Worm (Caenorhabditis elegans) whole organism, L3 larva: ENCODE data around the gene E04D5.5.

ENCODE experiments used
- ama-1 ChIP-seq: fragments of 150-350 bp; optimal IDR thresholded peaks from 2 replicates; lab custom pipeline; 2018
- ceh-16 ChIP-seq: sonication (generic microtip); optimal IDR thresholded peaks from 2 replicates; lab custom pipeline; 2017; ENCODE audit warnings: missing biosample characterization, missing genetic modification characterization
- ceh-28 ChIP-seq: fragments of 150-350 bp; optimal IDR thresholded peaks from 2 replicates; lab custom pipeline; 2014; ENCODE audit warnings: missing biosample characterization, missing genetic modification reagents, missing genetic modification characterization
- ceh-82 ChIP-seq: fragments of 150-350 bp; optimal IDR thresholded peaks from 2 replicates; lab custom pipeline; 2014; ENCODE audit warnings: missing biosample characterization, missing genetic modification characterization
- ceh-9 ChIP-seq: sonication (generic microtip); optimal IDR thresholded peaks from 2 replicates; lab custom pipeline; 2018; ENCODE audit warnings: missing biosample characterization, missing genetic modification characterization
- daf-12 ChIP-seq: fragments of 150-350 bp; optimal IDR thresholded peaks from 2 replicates; lab custom pipeline; 2014; ENCODE audit warnings: missing biosample characterization, missing genetic modification reagents, missing genetic modification characterization
- egl-27 ChIP-seq: sonication (generic microtip); optimal IDR thresholded peaks from 4 replicates; lab custom pipeline; 2017; ENCODE audit warnings: missing biosample characterization, missing genetic modification reagents, missing genetic modification characterization
- egl-5 ChIP-seq: fragments of 150-350 bp; optimal IDR thresholded peaks from 2 replicates; lab custom pipeline; 2017; ENCODE audit warnings: missing biosample characterization, missing genetic modification reagents, missing genetic modification characterization, inconsistent platforms
- elt-2 ChIP-seq: sonication (generic microtip); optimal IDR thresholded peaks from 2 replicates; lab custom pipeline; 2016; ENCODE audit warnings: missing genetic modification reagents, mild to moderate bottlenecking, missing genetic modification characterization, missing compliant biosample characterization
- eor-1 ChIP-seq, 2 experiments: fragments of 150-350 bp; optimal IDR thresholded peaks; 2 replicates each; lab custom pipeline; 2014 to 2018; ENCODE audit warnings: missing biosample characterization in 2 of 2, missing genetic modification characterization in 2 of 2
- fkh-2 ChIP-seq: fragments of 150-350 bp; optimal IDR thresholded peaks from 2 replicates; lab custom pipeline; 2014; ENCODE audit warnings: missing biosample characterization, missing genetic modification reagents, missing genetic modification characterization
- fos-1 ChIP-seq: fragments of 150-350 bp; optimal IDR thresholded peaks from 2 replicates; lab custom pipeline; 2014; ENCODE audit warnings: missing biosample characterization, missing genetic modification characterization
- hmg-11 ChIP-seq: sonication (generic microtip); optimal IDR thresholded peaks from 2 replicates; lab custom pipeline; 2016; ENCODE audit warnings: missing genetic modification characterization, missing compliant biosample characterization
- lin-15B ChIP-seq: fragments of 150-350 bp; optimal IDR thresholded peaks from 2 replicates; lab custom pipeline; 2014; ENCODE audit warnings: missing biosample characterization, missing genetic modification characterization
- lin-39 ChIP-seq: fragments of 150-350 bp; optimal IDR thresholded peaks from 2 replicates; lab custom pipeline; 2018; ENCODE audit warnings: missing biosample characterization, missing genetic modification reagents, missing genetic modification characterization
- lsy-12 ChIP-seq: sonication (generic microtip); optimal IDR thresholded peaks from 2 replicates; lab custom pipeline; 2016; ENCODE audit warnings: mild to moderate bottlenecking, missing genetic modification characterization, missing compliant biosample characterization
- mdl-1 ChIP-seq: fragments of 150-350 bp; optimal IDR thresholded peaks from 2 replicates; lab custom pipeline; 2014; ENCODE audit warnings: missing biosample characterization, missing genetic modification characterization
- mml-1 ChIP-seq: fragments of 150-350 bp; sonication (generic microtip); optimal IDR thresholded peaks from 3 replicates; lab custom pipeline; 2014; ENCODE audit warnings: missing biosample characterization, missing genetic modification characterization
- nfya-1 ChIP-seq: sonication (generic microtip); optimal IDR thresholded peaks from 2 replicates; lab custom pipeline; 2017; ENCODE audit warnings: missing genetic modification characterization, mild to moderate bottlenecking, missing compliant biosample characterization, antibody characterized with exemption, moderate library complexity; ENCODE audit not compliant: insufficient read depth
- nhr-11 ChIP-seq: fragments of 150-350 bp; optimal IDR thresholded peaks from 2 replicates; lab custom pipeline; 2014; ENCODE audit warnings: missing biosample characterization, missing genetic modification characterization
- nhr-12 ChIP-seq: fragments of 150-350 bp; optimal IDR thresholded peaks from 2 replicates; lab custom pipeline; 2014; ENCODE audit warnings: missing biosample characterization, missing genetic modification characterization
- nhr-23 ChIP-seq: fragments of 150-350 bp; optimal IDR thresholded peaks from 2 replicates; lab custom pipeline; 2014; ENCODE audit warnings: missing biosample characterization, missing genetic modification reagents, missing genetic modification characterization
- nhr-237 ChIP-seq: fragments of 150-350 bp; optimal IDR thresholded peaks from 2 replicates; lab custom pipeline; 2014; ENCODE audit warnings: missing biosample characterization, missing genetic modification characterization
- nhr-28 ChIP-seq: fragments of 150-350 bp; optimal IDR thresholded peaks from 2 replicates; lab custom pipeline; 2014; ENCODE audit warnings: missing biosample characterization, missing genetic modification characterization
- nhr-43 ChIP-seq: sonication (generic microtip); optimal IDR thresholded peaks from 2 replicates; lab custom pipeline; 2016; ENCODE audit warnings: mild to moderate bottlenecking, missing genetic modification characterization, missing compliant biosample characterization; ENCODE audit not compliant: poor library complexity, severe bottlenecking
- nhr-77 ChIP-seq: fragments of 150-350 bp; optimal IDR thresholded peaks from 2 replicates; lab custom pipeline; 2014; ENCODE audit warnings: missing biosample characterization, missing genetic modification characterization
- pha-4 ChIP-seq: fragments of 150-350 bp; optimal IDR thresholded peaks from 2 replicates; lab custom pipeline; 2014; ENCODE audit warnings: missing biosample characterization, missing genetic modification reagents, missing genetic modification characterization
- pqm-1 ChIP-seq: fragments of 150-350 bp; optimal IDR thresholded peaks from 2 replicates; lab custom pipeline; 2017; ENCODE audit warnings: missing biosample characterization, missing genetic modification characterization, inconsistent platforms
- snpc-4 ChIP-seq: fragments of 150-350 bp; optimal IDR thresholded peaks from 2 replicates; lab custom pipeline; 2014; ENCODE audit warnings: missing biosample characterization, missing genetic modification characterization
- tbx-2 ChIP-seq: sonication (generic microtip); optimal IDR thresholded peaks from 2 replicates; lab custom pipeline; 2016; ENCODE audit warnings: mild to moderate bottlenecking, missing genetic modification characterization, missing compliant biosample characterization
- unc-39 ChIP-seq: sonication (generic microtip); optimal IDR thresholded peaks from 4 replicates; lab custom pipeline; 2017; ENCODE audit warnings: missing biosample characterization, missing genetic modification characterization
- unc-62 ChIP-seq: fragments of 150-350 bp; sonication (generic microtip); optimal IDR thresholded peaks from 4 replicates; lab custom pipeline; 2014; ENCODE audit warnings: missing biosample characterization, missing genetic modification reagents, missing genetic modification characterization
- ztf-4 ChIP-seq: fragments of 150-350 bp; optimal IDR thresholded peaks from 2 replicates; lab custom pipeline; 2014; ENCODE audit warnings: missing biosample characterization, missing genetic modification characterization

E04D5.5 gene

ce11 chrII:10390854-10391253 is 20.2 kb upstream of the E04D5.5 start, which contains the start of the genes T09F3.2 and T09F3.7:
T09F3.2 (plus strand) TSS chrII:10391154.
T09F3.7 (plus strand) TSS chrII:10391168.
- peak; percentile 4 for TF ChIP-seq ama-1 (lab: Kevin White, UChicago)
- TF ChIP-seq nhr-11 (tag; lab: Kevin White, UChicago): no peak

- TF ChIP-seq lin-15B (tag; lab: Kevin White, UChicago) (no peak), unc-62 (GFP tag; lab: Kevin White, UChicago) (no peak), fkh-2 (no peak), nhr-28 (tag; lab: Kevin White, UChicago) (no peak), nfya-1 (no peak), ceh-28 (no peak), nhr-77 (tag; lab: Kevin White, UChicago) (no peak), lin-39 (tag; lab: Kevin White, UChicago) (no peak), pha-4 (tag; lab: Kevin White, UChicago) (no peak), nhr-12 (tag; lab: Kevin White, UChicago) (no peak), egl-27 (tag; lab: Kevin White, UChicago) (no peak), lsy-12 (tag; lab: Kevin White, UChicago) (no peak), mml-1 (tag; lab: Kevin White, UChicago) (no peak), fos-1 (tag; lab: Kevin White, UChicago) (no peak)
Observed at ce11 chrII:10393282-10394179, 17.6 kb upstream of the E04D5.5 start, which contains the start of gene gpd-1. gpd-1 (plus strand) TSS chrII:10394129.

ce11 chrII:10395303-10395757 is 15.8 kb upstream of the E04D5.5 start, which contains the start of gene T09F3.4:
T09F3.4 (plus strand) TSS chrII:10395707.
- TF ChIP-seq nhr-11 (tag; lab: Kevin White, UChicago): no peak
- TF ChIP-seq nfya-1: peak; percentile 69
- TF ChIP-seq hmg-11 (tag; lab: Kevin White, UChicago): peak; percentile 35
- no peak for TF ChIP-seq unc-39
- peak; percentile 70 for TF ChIP-seq pha-4 (tag; lab: Kevin White, UChicago)
- TF ChIP-seq nhr-43 (tag; lab: Kevin White, UChicago): peak; percentile 68
- peak; percentile 70 for TF ChIP-seq snpc-4 (tag; lab: Kevin White, UChicago)
- no peak for TF ChIP-seq ceh-9 (tag; lab: Kevin White, UChicago)
- TF ChIP-seq nhr-23 (tag; lab: Kevin White, UChicago): peak; percentile 58
- no peak for TF ChIP-seq ama-1 (lab: Kevin White, UChicago)
- peak; percentile 2 for TF ChIP-seq pqm-1 (tag; lab: Kevin White, UChicago)
- TF ChIP-seq lin-15B (tag; lab: Kevin White, UChicago): peak; percentile 52
- no peak for TF ChIP-seq fos-1 (tag; lab: Kevin White, UChicago)
- peak; percentile 25 for TF ChIP-seq elt-2

ce11 chrII:10396578-10396977 is 14.5 kb upstream of the E04D5.5 start, which contains the start of gene T09F3.5:
T09F3.5 (plus strand) TSS chrII:10396878.
- TF ChIP-seq pqm-1 (tag; lab: Kevin White, UChicago) (no peak), mdl-1 (tag; lab: Kevin White, UChicago) (no peak), nhr-237 (no peak), unc-62 (GFP tag; lab: Kevin White, UChicago) (no peak), nhr-28 (tag; lab: Kevin White, UChicago) (no peak), fos-1 (tag; lab: Kevin White, UChicago) (no peak), snpc-4 (tag; lab: Kevin White, UChicago) (no peak), elt-2 (no peak), fkh-2 (no peak), ceh-16 (tag; lab: Kevin White, UChicago) (no peak), daf-12 (no peak), egl-27 (tag; lab: Kevin White, UChicago) (no peak), eor-1 (tag; optimal IDR thresholded peaks at IDR 0.05; lab: Kevin White, UChicago) (no peak), ceh-9 (tag; lab: Kevin White, UChicago) (no peak), lin-39 (tag; lab: Kevin White, UChicago) (no peak)

ce11 chrII:10402991-10403390 is 8.1 kb upstream of the E04D5.5 start:
- no peak for TF ChIP-seq ceh-9 (tag; lab: Kevin White, UChicago)
- no peak for TF ChIP-seq lin-15B (tag; lab: Kevin White, UChicago)
- peak; percentile 50 for TF ChIP-seq pqm-1 (tag; lab: Kevin White, UChicago)
- no peak for TF ChIP-seq egl-27 (tag; lab: Kevin White, UChicago)
- no peak for TF ChIP-seq mdl-1 (tag; lab: Kevin White, UChicago)
- TF ChIP-seq ceh-82 (tag; lab: Kevin White, UChicago): no peak
- no peak for TF ChIP-seq egl-5 (tag; lab: Kevin White, UChicago)
- TF ChIP-seq ztf-4 (tag; lab: Kevin White, UChicago): no peak
- peak; percentile 89 for TF ChIP-seq elt-2
- TF ChIP-seq eor-1 (tag; optimal IDR thresholded peaks at IDR 0.05; lab: Kevin White, UChicago): no peak
- TF ChIP-seq nhr-43 (tag; lab: Kevin White, UChicago): no peak
- no peak for TF ChIP-seq tbx-2 (tag; lab: Kevin White, UChicago)
- no peak for TF ChIP-seq nhr-28 (tag; lab: Kevin White, UChicago)
